Fruit fly (Drosophila melanogaster): ENCODE results near the gene strat.

Gene strat

DNA sequence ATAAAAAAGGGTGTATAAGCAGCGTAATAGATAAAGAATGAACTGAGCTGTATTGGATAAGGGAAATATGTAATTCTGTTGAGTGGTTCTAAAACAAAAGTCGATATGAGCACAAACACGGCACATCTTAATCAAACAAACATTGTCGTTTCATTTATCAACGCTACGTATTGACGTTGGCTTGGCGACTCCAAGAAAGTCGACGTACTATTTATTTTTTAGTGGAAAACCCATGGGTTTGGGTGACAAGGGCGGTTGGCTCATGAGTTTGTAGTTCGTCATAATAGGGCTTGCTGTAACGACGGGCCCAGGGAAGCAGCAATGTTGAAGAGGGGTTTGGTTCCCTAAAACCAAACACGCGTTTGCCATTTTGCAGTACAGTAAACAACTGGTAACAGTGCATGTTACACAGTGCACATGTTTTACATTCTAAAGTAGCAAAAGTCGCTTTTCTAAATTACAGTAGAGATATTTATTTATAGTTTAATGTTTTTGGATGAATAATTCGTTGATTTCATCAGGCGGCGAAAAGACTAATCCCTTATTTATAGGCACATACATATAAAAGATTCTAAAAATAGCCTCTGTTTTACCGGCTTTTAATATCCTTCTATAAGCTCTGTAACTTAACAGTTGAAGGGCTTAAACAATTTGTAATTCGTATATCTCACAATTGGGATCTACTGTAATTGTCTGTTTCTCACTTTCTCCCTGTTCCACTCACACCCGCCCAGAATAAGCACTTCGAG lies 41.2 kb downstream of the strat start (continued):
- no peak for TF ChIP-seq sima (GFP tag; optimal IDR thresholded peaks at IDR 0.05)
- peak; percentile 28; the same call in 1 of the 2 replicates for TF ChIP-seq CG32532 (GFP tag; IDR thresholded peaks at IDR 0.05)
- TF ChIP-seq eve (GFP tag; optimal IDR thresholded peaks at IDR 0.05) = no peak
- TF ChIP-seq CG7556 (GFP tag; optimal IDR thresholded peaks at IDR 0.05) = peak; percentile 44
- no peak for TF ChIP-seq CG6689 (GFP tag; IDR thresholded peaks at IDR 0.05)
- no peak for TF ChIP-seq CG4730 (GFP tag; IDR thresholded peaks at IDR 0.05)
- peak; percentile 45 for TF ChIP-seq CG9727 (GFP tag; optimal IDR thresholded peaks at IDR 0.05)
- no peak for TF ChIP-seq wek (GFP tag; optimal IDR thresholded peaks at IDR 0.05)
- TF ChIP-seq CG18476 (GFP tag; optimal IDR thresholded peaks at IDR 0.05) = no peak
- TF ChIP-seq ap (GFP tag; IDR thresholded peaks at IDR 0.05) = no peak
- no peak for TF ChIP-seq gsb (GFP tag; IDR thresholded peaks at IDR 0.05)
- peak; percentile 14 for TF ChIP-seq CG4424 (GFP tag; optimal IDR thresholded peaks at IDR 0.05)
- TF ChIP-seq Hmx (GFP tag; optimal IDR thresholded peaks at IDR 0.05) = peak; percentile 19
- no peak for TF ChIP-seq CG15073 (GFP tag; optimal IDR thresholded peaks at IDR 0.05)
- no peak for TF ChIP-seq ara (GFP tag; IDR thresholded peaks at IDR 0.05)
- TF ChIP-seq CG18011 (GFP tag; optimal IDR thresholded peaks at IDR 0.05) = no peak
- no peak for TF ChIP-seq CG30020 (tag; optimal IDR thresholded peaks at IDR 0.05)
- no peak for TF ChIP-seq az2 (GFP tag; optimal IDR thresholded peaks at IDR 0.05)
- TF ChIP-seq CG5953 (GFP tag; IDR thresholded peaks at IDR 0.05) = no peak
- no peak for TF ChIP-seq bigmax (GFP tag; optimal IDR thresholded peaks at IDR 0.05)
- TF ChIP-seq crp (GFP tag; optimal IDR thresholded peaks at IDR 0.05) = no peak
- TF ChIP-seq Hr51 (GFP tag; optimal IDR thresholded peaks at IDR 0.05) = peak in 1 of 2 experiments; percentile 7
- no peak for TF ChIP-seq CG4404 (GFP tag; IDR thresholded peaks at IDR 0.05)
- no peak for TF ChIP-seq Asciz (GFP tag; optimal IDR thresholded peaks at IDR 0.05)
- peak; percentile 35; the same call in 1 of the 3 replicates for TF ChIP-seq CG11456 (GFP tag; IDR thresholded peaks at IDR 0.05)
- no peak for TF ChIP-seq CG11696 (GFP tag; IDR thresholded peaks at IDR 0.05)
- no peak for TF ChIP-seq Oli (tag; optimal IDR thresholded peaks at IDR 0.05)
- TF ChIP-seq unc-4 (GFP tag; IDR thresholded peaks at IDR 0.05; ENCODE audit: partially characterized antibody) = no peak
- no peak for TF ChIP-seq CG15269 (tag; optimal IDR thresholded peaks at IDR 0.05)
- TF ChIP-seq CG8359 (GFP tag; optimal IDR thresholded peaks at IDR 0.05; ENCODE audit: borderline replicate concordance) = no peak
- no peak for TF ChIP-seq CG17912 (GFP tag; optimal IDR thresholded peaks at IDR 0.05)
- TF ChIP-seq kah (GFP tag; optimal IDR thresholded peaks at IDR 0.05) = no peak
- no peak for TF ChIP-seq CG15514 (GFP tag; optimal IDR thresholded peaks at IDR 0.05)
- TF ChIP-seq Opbp (GFP tag; IDR thresholded peaks at IDR 0.05; ENCODE audit: partially characterized antibody) = no peak
- no peak for TF ChIP-seq esg (GFP tag; conservative IDR thresholded peaks at IDR 0.05)
- no peak for TF ChIP-seq C15 (GFP tag; IDR thresholded peaks at IDR 0.05)
- no peak for TF ChIP-seq CG34224 (GFP tag; IDR thresholded peaks at IDR 0.05; ENCODE audit: partially characterized antibody)
- TF ChIP-seq danr (GFP tag; IDR thresholded peaks at IDR 0.05) = no peak
- TF ChIP-seq CG14050 (GFP tag; IDR thresholded peaks at IDR 0.05) = no peak
- TF ChIP-seq Drgx (GFP tag; IDR thresholded peaks at IDR 0.05) = no peak
- TF ChIP-seq dmrt11E (tag; optimal IDR thresholded peaks at IDR 0.05) = peak; percentile 13
- peak; percentile 2 for TF ChIP-seq ind (GFP tag; optimal IDR thresholded peaks at IDR 0.05)
- TF ChIP-seq CG1602 (GFP tag; optimal IDR thresholded peaks at IDR 0.05) = peak; percentile 19
- no peak for TF ChIP-seq tna (GFP tag; IDR thresholded peaks at IDR 0.05; ENCODE audit: partially characterized antibody)
- TF ChIP-seq Blimp-1 (GFP tag; optimal IDR thresholded peaks at IDR 0.05) = peak; percentile 50
- no peak for TF ChIP-seq CG11504 (tag; optimal IDR thresholded peaks at IDR 0.05)
- peak; percentile 10 for TF ChIP-seq Chrac-16 (GFP tag; optimal IDR thresholded peaks at IDR 0.05)
- peak; percentile 10 for TF ChIP-seq Sox100B (GFP tag; optimal IDR thresholded peaks at IDR 0.05)
- no peak for TF ChIP-seq insv (GFP tag; optimal IDR thresholded peaks at IDR 0.05)

Measured in whole organism, embryonic.